Worm (Caenorhabditis elegans): ENCODE measurements around the gene srsx-38.

The srsx-38 gene

DNA sequence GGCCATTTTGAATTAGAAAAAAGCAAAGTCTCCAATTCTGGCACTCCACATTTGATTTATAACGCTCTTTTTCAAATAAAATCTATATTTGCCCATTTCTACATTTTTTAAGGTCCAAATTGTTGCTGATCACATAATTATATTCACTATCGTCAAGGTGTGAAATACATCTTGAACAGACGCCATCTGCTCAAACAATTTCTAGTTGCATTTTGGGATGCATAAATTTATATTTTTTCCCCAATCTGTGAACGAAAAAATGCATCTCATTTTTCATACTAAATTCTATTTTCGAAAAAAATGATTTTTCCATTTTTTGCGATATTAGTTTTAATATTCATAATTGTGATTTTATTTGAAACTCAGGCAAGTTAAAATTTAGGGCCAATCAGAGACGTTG lies 14.1 kb downstream of the srsx-38 start, which contains the start of gene T26E4.7:
T26E4.7 (plus strand) TSS at position 301 of the 400 bp plus-strand sequence.
- no peak for TF ChIP-seq med-1 (GFP tag; optimal IDR thresholded peaks at IDR 0.05; ENCODE audit: insufficient read depth)
- no peak for TF ChIP-seq ztf-29 (GFP tag; IDR thresholded peaks at IDR 0.05)
- no peak for TF ChIP-seq tab-1 (GFP tag; IDR thresholded peaks at IDR 0.05)
- TF ChIP-seq ref-1 (GFP tag; conservative IDR thresholded peaks at IDR 0.05) = no peak
- no peak for TF ChIP-seq T22C8.4 (GFP tag; IDR thresholded peaks at IDR 0.05)
- no peak for TF ChIP-seq flt-1 (GFP tag; IDR thresholded peaks at IDR 0.05)
- no peak for TF ChIP-seq klf-2 (GFP tag; conservative IDR thresholded peaks at IDR 0.05)
- TF ChIP-seq cog-1 (tag; optimal IDR thresholded peaks at IDR 0.05) = no peak

DNA sequence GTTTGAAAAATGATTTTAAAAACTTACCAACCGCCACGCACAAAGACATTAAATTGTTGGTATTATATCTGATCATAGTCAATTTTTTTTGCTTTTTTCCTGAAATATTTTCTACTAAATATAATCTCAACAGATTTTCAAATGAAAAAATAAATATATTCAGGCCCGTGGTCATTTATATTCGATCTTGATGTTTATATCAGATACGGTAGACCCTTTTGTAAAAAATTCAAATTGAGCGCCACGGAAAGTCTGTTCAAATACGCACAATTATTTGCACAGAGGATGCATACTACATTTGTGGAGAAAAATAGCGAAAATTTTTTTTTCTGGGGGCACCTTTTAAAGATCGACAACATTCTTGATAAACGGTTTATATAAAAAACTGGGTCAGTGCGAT lies 14.9 kb downstream of the srsx-38 start, which contains the start of gene T26E4.4:
T26E4.4 (minus strand) TSS at position 101 of the 400 bp plus-strand sequence.
- TF ChIP-seq tab-1 (GFP tag; IDR thresholded peaks at IDR 0.05) (no peak), cog-1 (tag; optimal IDR thresholded peaks at IDR 0.05) (no peak), klf-2 (GFP tag; conservative IDR thresholded peaks at IDR 0.05) (no peak), ztf-29 (GFP tag; IDR thresholded peaks at IDR 0.05) (no peak), ztf-23 (GFP tag; IDR thresholded peaks at IDR 0.05) (no peak), ref-1 (GFP tag; conservative IDR thresholded peaks at IDR 0.05) (no peak), T22C8.4 (GFP tag; IDR thresholded peaks at IDR 0.05) (no peak), flt-1 (GFP tag; IDR thresholded peaks at IDR 0.05) (no peak), med-1 (GFP tag; optimal IDR thresholded peaks at IDR 0.05; ENCODE audit: insufficient read depth) (no peak)

ce11 chrV:15782494-15782893 lies 24.8 kb downstream of the srsx-38 start, which contains the start of gene T26E4.3:
Gene T26E4.3, plus strand, starts transcription at chrV:15782794.
- TF ChIP-seq med-1 (GFP tag; optimal IDR thresholded peaks at IDR 0.05; ENCODE audit: insufficient read depth) (no peak), flt-1 (GFP tag; IDR thresholded peaks at IDR 0.05) (no peak), T22C8.4 (GFP tag; IDR thresholded peaks at IDR 0.05) (no peak), klf-2 (GFP tag; conservative IDR thresholded peaks at IDR 0.05) (no peak)

DNA sequence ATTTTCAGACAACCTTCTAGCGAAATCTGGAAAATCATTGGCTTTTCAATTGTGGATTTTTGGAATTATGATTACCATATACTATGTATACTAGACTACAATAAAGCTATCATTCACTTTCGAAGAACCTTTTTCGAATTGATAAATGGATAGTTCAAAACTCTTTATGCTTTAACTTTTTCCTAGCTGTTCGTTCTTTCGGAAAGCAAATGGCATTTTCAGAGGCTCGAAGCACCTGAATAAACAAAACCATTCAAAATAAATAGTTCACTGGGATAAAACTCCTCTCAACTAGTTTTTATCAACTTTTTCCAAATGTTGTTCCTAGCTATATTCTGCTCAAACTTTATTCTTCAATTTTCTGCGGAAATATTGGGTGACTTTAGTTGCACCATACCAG lies 26.2 kb downstream of the srsx-38 start, which contains the start of gene T26E4.2:
T26E4.2 (plus strand) TSS at position 301 of the 400 bp plus-strand sequence.
- no peak for TF ChIP-seq ztf-29 (GFP tag; IDR thresholded peaks at IDR 0.05)
- TF ChIP-seq tab-1 (GFP tag; IDR thresholded peaks at IDR 0.05) = no peak
- no peak for TF ChIP-seq T22C8.4 (GFP tag; IDR thresholded peaks at IDR 0.05)
- no peak for TF ChIP-seq flt-1 (GFP tag; IDR thresholded peaks at IDR 0.05)
- no peak for TF ChIP-seq med-1 (GFP tag; optimal IDR thresholded peaks at IDR 0.05; ENCODE audit: insufficient read depth)
- no peak for TF ChIP-seq ztf-23 (GFP tag; IDR thresholded peaks at IDR 0.05)
- no peak for TF ChIP-seq ref-1 (GFP tag; conservative IDR thresholded peaks at IDR 0.05)
- TF ChIP-seq cog-1 (tag; optimal IDR thresholded peaks at IDR 0.05) = no peak
- no peak for TF ChIP-seq klf-2 (GFP tag; conservative IDR thresholded peaks at IDR 0.05)

- TF ChIP-seq T22C8.4 (GFP tag; IDR thresholded peaks at IDR 0.05) (no peak), ztf-23 (GFP tag; IDR thresholded peaks at IDR 0.05) (no peak), tab-1 (GFP tag; IDR thresholded peaks at IDR 0.05) (no peak), cog-1 (tag; optimal IDR thresholded peaks at IDR 0.05) (no peak), ztf-29 (GFP tag; IDR thresholded peaks at IDR 0.05) (no peak), flt-1 (GFP tag; IDR thresholded peaks at IDR 0.05) (no peak), med-1 (GFP tag; optimal IDR thresholded peaks at IDR 0.05; ENCODE audit: insufficient read depth) (no peak), ref-1 (GFP tag; conservative IDR thresholded peaks at IDR 0.05) (no peak), klf-2 (GFP tag; conservative IDR thresholded peaks at IDR 0.05) (no peak)
Measured at ce11 chrV:15779128-15779729, 28.1 kb downstream of the srsx-38 start, which contains the start of the genes nhr-285 and irld-52. Gene nhr-285, minus strand, starts transcription at chrV:15779228. Gene irld-52, plus strand, starts transcription at chrV:15779679.

DNA sequence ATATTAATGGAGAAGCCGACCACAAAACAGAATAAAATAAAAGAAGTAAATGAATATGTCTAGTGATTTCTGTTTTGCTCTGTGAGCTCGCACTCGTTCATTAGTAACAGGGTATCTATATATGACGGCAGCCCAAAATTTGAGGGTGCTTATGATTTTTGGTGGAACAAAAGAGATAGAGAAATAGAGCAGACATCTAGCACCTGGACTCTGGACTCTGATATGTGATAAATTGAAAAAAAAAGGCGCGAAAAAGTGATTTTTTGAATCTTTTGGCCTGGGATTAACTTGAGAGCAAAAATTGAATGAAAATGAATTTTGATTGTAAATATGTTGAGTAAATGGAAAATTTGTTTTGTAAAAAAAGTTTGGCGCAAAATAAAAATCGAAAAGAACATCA lies 30.7 kb downstream of the srsx-38 start, which contains the start of gene nhr-283:
nhr-283 (minus strand) TSS at position 101 of the 400 bp plus-strand sequence.
- TF ChIP-seq tab-1 (GFP tag; IDR thresholded peaks at IDR 0.05) (no peak), cog-1 (tag; optimal IDR thresholded peaks at IDR 0.05) (no peak), ztf-23 (GFP tag; IDR thresholded peaks at IDR 0.05) (no peak), med-1 (GFP tag; optimal IDR thresholded peaks at IDR 0.05; ENCODE audit: insufficient read depth) (no peak), flt-1 (GFP tag; IDR thresholded peaks at IDR 0.05) (no peak), klf-2 (GFP tag; conservative IDR thresholded peaks at IDR 0.05) (no peak), ztf-29 (GFP tag; IDR thresholded peaks at IDR 0.05) (no peak), T22C8.4 (GFP tag; IDR thresholded peaks at IDR 0.05) (no peak), ref-1 (GFP tag; conservative IDR thresholded peaks at IDR 0.05) (no peak)

DNA sequence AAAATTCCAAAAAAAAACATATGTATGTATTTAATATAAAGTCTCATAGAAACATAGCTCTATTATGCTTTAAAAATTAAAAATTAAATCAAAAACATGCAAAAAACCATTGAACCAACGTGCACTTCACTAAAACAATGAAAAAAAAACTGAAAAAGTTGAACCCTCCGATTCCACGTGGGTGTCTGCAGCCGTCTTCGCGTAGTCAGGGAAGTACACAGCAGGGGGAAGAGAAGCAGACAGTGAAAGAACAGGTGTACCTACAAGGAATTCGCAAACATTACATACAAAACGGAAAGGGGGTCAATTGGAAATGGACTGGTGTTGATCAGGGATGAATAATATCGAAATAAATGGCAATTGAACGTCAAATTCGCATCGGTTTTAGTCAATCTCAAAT lies 33.4 kb downstream of the srsx-38 start:
- no peak for TF ChIP-seq tab-1 (GFP tag; IDR thresholded peaks at IDR 0.05)
- TF ChIP-seq klf-2 (GFP tag; conservative IDR thresholded peaks at IDR 0.05) = no peak
- TF ChIP-seq cog-1 (tag; optimal IDR thresholded peaks at IDR 0.05) = no peak
- TF ChIP-seq flt-1 (GFP tag; IDR thresholded peaks at IDR 0.05) = no peak
- TF ChIP-seq ref-1 (GFP tag; conservative IDR thresholded peaks at IDR 0.05) = no peak
- no peak for TF ChIP-seq ztf-23 (GFP tag; IDR thresholded peaks at IDR 0.05)
- no peak for TF ChIP-seq med-1 (GFP tag; optimal IDR thresholded peaks at IDR 0.05; ENCODE audit: insufficient read depth)
- no peak for TF ChIP-seq T22C8.4 (GFP tag; IDR thresholded peaks at IDR 0.05)
- no peak for TF ChIP-seq ztf-29 (GFP tag; IDR thresholded peaks at IDR 0.05)

- TF ChIP-seq flt-1 (GFP tag; IDR thresholded peaks at IDR 0.05) (no peak), ztf-23 (GFP tag; IDR thresholded peaks at IDR 0.05) (no peak), klf-2 (GFP tag; conservative IDR thresholded peaks at IDR 0.05) (no peak), med-1 (GFP tag; optimal IDR thresholded peaks at IDR 0.05; ENCODE audit: insufficient read depth) (no peak), cog-1 (tag; optimal IDR thresholded peaks at IDR 0.05) (no peak), ref-1 (GFP tag; conservative IDR thresholded peaks at IDR 0.05) (no peak), tab-1 (GFP tag; IDR thresholded peaks at IDR 0.05) (no peak), ztf-29 (GFP tag; IDR thresholded peaks at IDR 0.05) (no peak), T22C8.4 (GFP tag; IDR thresholded peaks at IDR 0.05) (no peak)
Measured at ce11 chrV:15773141-15773540, 34.2 kb downstream of the srsx-38 start, which contains the start of gene nhr-60. Gene nhr-60, minus strand, starts transcription at chrV:15773241.

DNA sequence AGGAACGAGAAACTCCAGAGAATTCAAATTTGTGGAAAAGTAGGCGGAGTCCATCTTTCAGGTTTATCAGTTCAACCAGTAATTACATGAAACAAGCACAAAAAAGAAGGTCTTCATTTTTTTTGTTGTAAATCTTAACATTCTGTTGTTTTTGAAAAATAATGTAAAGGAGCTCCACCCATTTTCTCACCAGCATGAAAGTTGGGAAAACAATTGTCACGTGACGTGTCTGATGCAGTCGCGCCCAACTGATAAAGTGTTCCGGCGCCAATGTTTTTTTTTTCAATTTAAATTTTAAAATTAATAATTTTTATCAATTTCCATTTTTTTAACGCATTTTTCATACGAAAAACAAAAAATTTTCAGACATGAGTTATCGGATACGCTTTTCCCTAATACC lies 38.2 kb downstream of the srsx-38 start, which contains the start of gene F57A10.4:
F57A10.4 (plus strand) TSS at position 367 of the 400 bp plus-strand sequence.
- TF ChIP-seq ztf-23 (GFP tag; IDR thresholded peaks at IDR 0.05) (no peak), tab-1 (GFP tag; IDR thresholded peaks at IDR 0.05) (no peak), flt-1 (GFP tag; IDR thresholded peaks at IDR 0.05) (no peak), ref-1 (GFP tag; conservative IDR thresholded peaks at IDR 0.05) (no peak), med-1 (GFP tag; optimal IDR thresholded peaks at IDR 0.05; ENCODE audit: insufficient read depth) (no peak), ztf-29 (GFP tag; IDR thresholded peaks at IDR 0.05) (no peak), cog-1 (tag; optimal IDR thresholded peaks at IDR 0.05) (no peak), T22C8.4 (GFP tag; IDR thresholded peaks at IDR 0.05) (no peak), klf-2 (GFP tag; conservative IDR thresholded peaks at IDR 0.05) (no peak)
